Worm (Caenorhabditis elegans): ENCODE measurements around the gene nlp-7.
A peak's percentile ranks its signal among the peaks of the same experiment; 100 is the strongest.

nlp-7 gene

DNA sequence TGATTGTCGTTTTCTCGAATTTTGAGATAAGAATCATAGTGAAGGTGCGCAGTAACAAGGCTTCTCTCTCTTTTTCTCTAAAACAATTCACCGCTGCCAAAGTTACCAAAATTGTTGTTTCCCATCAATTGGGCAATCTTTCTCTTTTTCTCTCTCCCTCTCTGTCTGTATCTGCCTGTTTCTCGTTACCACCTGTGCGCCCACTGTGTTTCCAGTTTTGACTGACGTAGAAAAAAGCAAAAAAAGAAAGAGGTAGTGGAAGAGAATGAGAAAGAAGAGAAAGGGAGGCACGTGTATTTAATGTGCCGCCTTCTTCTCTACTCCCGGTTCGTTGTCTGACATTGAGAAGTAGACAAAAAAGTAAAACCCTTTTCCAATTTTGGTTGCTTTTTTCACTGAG, 42.9 kb upstream of the nlp-7 start (continued):
- no peak for TF ChIP-seq fos-1 (tag; optimal IDR thresholded peaks at IDR 0.05)
- TF ChIP-seq dpl-1 (GFP tag; optimal IDR thresholded peaks at IDR 0.05), result peak; percentile 23
- TF ChIP-seq snpc-4 (tag; optimal IDR thresholded peaks at IDR 0.05), result no peak
- TF ChIP-seq mxl-3 (GFP tag; optimal IDR thresholded peaks at IDR 0.05), result peak; percentile 97
- peak; percentile 21 for TF ChIP-seq spr-1 (tag; optimal IDR thresholded peaks at IDR 0.05)
- no peak for TF ChIP-seq ZK546.5 (tag; optimal IDR thresholded peaks at IDR 0.05)
- peak in 1 of 2 experiments; percentile 72 for TF ChIP-seq hif-1 (tag; optimal IDR thresholded peaks at IDR 0.05)
- no peak for TF ChIP-seq php-3 (GFP tag; IDR thresholded peaks at IDR 0.05)
- no peak for TF ChIP-seq D1046.2 (GFP tag; IDR thresholded peaks at IDR 0.05)
- TF ChIP-seq nhr-42 (GFP tag; IDR thresholded peaks at IDR 0.05), result no peak
- TF ChIP-seq unc-62 (GFP tag; optimal IDR thresholded peaks at IDR 0.05 in 1 of 2), result no peak
- no peak for TF ChIP-seq unc-62 (tag; optimal IDR thresholded peaks at IDR 0.05)
- no peak for TF ChIP-seq lim-7 (GFP tag; IDR thresholded peaks at IDR 0.05)
- TF ChIP-seq Y105C5A.15 (GFP tag; IDR thresholded peaks at IDR 0.05), result no peak
- no peak for TF ChIP-seq Y48G9A.11 (GFP tag; IDR thresholded peaks at IDR 0.05)
- no peak for TF ChIP-seq madf-5 (GFP tag; IDR thresholded peaks at IDR 0.05)
- TF ChIP-seq F49E8.2 (tag; optimal IDR thresholded peaks at IDR 0.05; ENCODE audit: borderline replicate concordance), result no peak
- no peak for TF ChIP-seq unc-130 (GFP tag; optimal IDR thresholded peaks at IDR 0.05)
- TF ChIP-seq skn-1 (tag; optimal IDR thresholded peaks at IDR 0.05), result no peak
- no peak for TF ChIP-seq zfp-3 (GFP tag; conservative IDR thresholded peaks at IDR 0.05)
- TF ChIP-seq hmg-1.1 (GFP tag; IDR thresholded peaks at IDR 0.05), result peak; percentile 47; the same call in 1 of the 2 replicates
- peak; percentile 71 for TF ChIP-seq nhr-48 (tag; optimal IDR thresholded peaks at IDR 0.05)
- no peak for TF ChIP-seq ces-1 (GFP tag; optimal IDR thresholded peaks at IDR 0.05)
- TF ChIP-seq zfp-2 (tag; optimal IDR thresholded peaks at IDR 0.05), result no peak
- TF ChIP-seq zag-1 (tag; optimal IDR thresholded peaks at IDR 0.05), result no peak
- peak; percentile 57 for TF ChIP-seq mes-2 (tag; optimal IDR thresholded peaks at IDR 0.05; ENCODE audit: poor library complexity, severe bottlenecking)
- TF ChIP-seq ceh-62 (tag; optimal IDR thresholded peaks at IDR 0.05), result no peak
- TF ChIP-seq snpc-1.2 (GFP tag; IDR thresholded peaks at IDR 0.05), result no peak
- TF ChIP-seq nhr-25 (tag; optimal IDR thresholded peaks at IDR 0.05; ENCODE audit: borderline replicate concordance, insufficient read depth), result no peak
- TF ChIP-seq mep-1 (tag; optimal IDR thresholded peaks at IDR 0.05), result peak; percentile 75
- peak; percentile 12 for TF ChIP-seq pqm-1 (tag; optimal IDR thresholded peaks at IDR 0.05)

ce11 chrX:8551687-8552327, 41.2 kb upstream of the nlp-7 start, which contains the start of gene dhhc-14:
dhhc-14 (plus strand) TSS chrX:8552277.
- no peak for TF ChIP-seq nhr-76 (tag; optimal IDR thresholded peaks at IDR 0.05)
- no peak for TF ChIP-seq F44E2.7 (GFP tag; IDR thresholded peaks at IDR 0.05)
- TF ChIP-seq pqm-1 (tag; optimal IDR thresholded peaks at IDR 0.05), result no peak
- no peak for TF ChIP-seq madf-5 (GFP tag; IDR thresholded peaks at IDR 0.05)
- no peak for TF ChIP-seq ceh-82 (tag; optimal IDR thresholded peaks at IDR 0.05)
- no peak for TF ChIP-seq jun-1 (tag; optimal IDR thresholded peaks at IDR 0.05)
- no peak for TF ChIP-seq skn-1 (tag; optimal IDR thresholded peaks at IDR 0.05)
- TF ChIP-seq F37D6.2 (tag; optimal IDR thresholded peaks at IDR 0.05), result peak; percentile 5
- TF ChIP-seq Y75B8A.6 (GFP tag; IDR thresholded peaks at IDR 0.05), result no peak
- no peak for TF ChIP-seq zip-11 (GFP tag; IDR thresholded peaks at IDR 0.05)
- TF ChIP-seq ces-1 (GFP tag; optimal IDR thresholded peaks at IDR 0.05), result peak; percentile 12
- no peak for TF ChIP-seq dmd-6 (GFP tag; IDR thresholded peaks at IDR 0.05)
- TF ChIP-seq spr-1 (tag; optimal IDR thresholded peaks at IDR 0.05), result no peak
- TF ChIP-seq mdt-29 (GFP tag; IDR thresholded peaks at IDR 0.05), result no peak
- no peak for TF ChIP-seq dmd-9 (GFP tag; IDR thresholded peaks at IDR 0.05)
- no peak for TF ChIP-seq mxl-3 (GFP tag; optimal IDR thresholded peaks at IDR 0.05)
- peak; percentile 22; the same call in 1 of the 2 replicates for TF ChIP-seq set-16 (GFP tag; IDR thresholded peaks at IDR 0.05)
- TF ChIP-seq spr-3 (GFP tag; optimal IDR thresholded peaks at IDR 0.05), result no peak
- no peak for TF ChIP-seq Y105C5A.15 (GFP tag; IDR thresholded peaks at IDR 0.05)
- no peak for TF ChIP-seq unc-130 (GFP tag; optimal IDR thresholded peaks at IDR 0.05)
- no peak for TF ChIP-seq nhr-41 (GFP tag; IDR thresholded peaks at IDR 0.05)
- peak in 1 of 2 experiments; percentile 76 for TF ChIP-seq hif-1 (tag; optimal IDR thresholded peaks at IDR 0.05)
- TF ChIP-seq daf-8 (GFP tag; IDR thresholded peaks at IDR 0.05), result no peak
- TF ChIP-seq rbr-2 (tag; optimal IDR thresholded peaks at IDR 0.05), result peak; percentile 57
- TF ChIP-seq Y5F2A.4 (GFP tag; optimal IDR thresholded peaks at IDR 0.05), result no peak
- TF ChIP-seq gei-8 (GFP tag; optimal IDR thresholded peaks at IDR 0.05), result no peak
- no peak for TF ChIP-seq ceh-62 (tag; optimal IDR thresholded peaks at IDR 0.05)
- TF ChIP-seq aly-2 (tag; optimal IDR thresholded peaks at IDR 0.05), result no peak
- peak; percentile 18 for TF ChIP-seq nhr-28 (tag; optimal IDR thresholded peaks at IDR 0.05)
- no peak for TF ChIP-seq snpc-1.2 (GFP tag; IDR thresholded peaks at IDR 0.05)
